Worm (Caenorhabditis elegans): ENCODE results near the gene perm-3.

DNA sequence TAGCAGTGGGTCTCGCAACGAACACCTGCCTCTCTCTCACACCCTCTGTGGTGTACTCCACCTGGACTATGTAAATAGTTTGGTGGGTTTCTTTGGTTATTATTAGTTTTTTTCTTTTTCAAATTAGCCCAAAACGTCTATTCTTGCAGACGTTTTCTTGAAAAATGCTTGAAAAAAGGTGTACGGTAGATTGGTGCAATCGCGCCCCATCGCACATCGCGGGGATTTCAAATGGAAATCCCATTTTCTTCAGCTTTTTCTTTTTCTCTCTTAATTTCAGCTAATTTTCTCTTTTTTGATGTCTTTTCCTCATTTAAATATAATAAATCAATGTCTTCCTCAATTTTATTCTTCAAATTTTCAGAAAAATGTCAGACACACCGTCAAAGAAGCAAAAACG, 40.5 kb downstream of the perm-3 start, which contains the start of gene Y4C6B.1:
- TF ChIP-seq fkh-10 (GFP tag; optimal IDR thresholded peaks at IDR 0.05) (no peak), pha-4 (tag; optimal IDR thresholded peaks at IDR 0.05) (no peak), unc-55 (GFP tag; optimal IDR thresholded peaks at IDR 0.05) (no peak), ama-1 (optimal IDR thresholded peaks at IDR 0.05) (no peak), C08G9.2 (tag; optimal IDR thresholded peaks at IDR 0.05) (no peak), pros-1 (tag; optimal IDR thresholded peaks at IDR 0.05) (no peak)
